Worm (Caenorhabditis elegans): ENCODE measurements around the gene pax-3.

DNA sequence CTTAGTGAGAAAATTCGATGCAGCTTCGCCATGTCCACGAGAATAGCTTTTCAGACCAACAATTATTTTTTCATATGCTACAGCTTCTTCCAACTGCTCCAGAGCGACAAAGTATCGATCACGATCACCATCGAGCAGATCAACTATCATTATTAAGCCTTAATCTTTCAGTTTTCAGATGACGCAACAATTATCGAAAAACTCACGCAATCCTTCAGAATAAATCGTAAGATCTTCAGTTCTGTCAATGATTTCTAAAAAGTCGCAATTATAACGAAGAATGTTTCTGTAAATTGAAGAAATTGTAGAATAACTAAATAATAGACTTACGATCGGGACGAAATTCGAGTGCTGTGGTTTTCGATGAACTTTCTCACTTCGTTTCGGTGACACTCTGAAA, 43.2 kb upstream of the pax-3 start:
- TF ChIP-seq dao-5 (tag; optimal IDR thresholded peaks at IDR 0.05) (no peak), him-1 (tag; optimal IDR thresholded peaks at IDR 0.05) (no peak), W03F9.2 (tag; optimal IDR thresholded peaks at IDR 0.05) (no peak)

All from whole organism, L4/young adult.